Worm (Caenorhabditis elegans): ENCODE data around the gene zyg-9.

Gene zyg-9

DNA sequence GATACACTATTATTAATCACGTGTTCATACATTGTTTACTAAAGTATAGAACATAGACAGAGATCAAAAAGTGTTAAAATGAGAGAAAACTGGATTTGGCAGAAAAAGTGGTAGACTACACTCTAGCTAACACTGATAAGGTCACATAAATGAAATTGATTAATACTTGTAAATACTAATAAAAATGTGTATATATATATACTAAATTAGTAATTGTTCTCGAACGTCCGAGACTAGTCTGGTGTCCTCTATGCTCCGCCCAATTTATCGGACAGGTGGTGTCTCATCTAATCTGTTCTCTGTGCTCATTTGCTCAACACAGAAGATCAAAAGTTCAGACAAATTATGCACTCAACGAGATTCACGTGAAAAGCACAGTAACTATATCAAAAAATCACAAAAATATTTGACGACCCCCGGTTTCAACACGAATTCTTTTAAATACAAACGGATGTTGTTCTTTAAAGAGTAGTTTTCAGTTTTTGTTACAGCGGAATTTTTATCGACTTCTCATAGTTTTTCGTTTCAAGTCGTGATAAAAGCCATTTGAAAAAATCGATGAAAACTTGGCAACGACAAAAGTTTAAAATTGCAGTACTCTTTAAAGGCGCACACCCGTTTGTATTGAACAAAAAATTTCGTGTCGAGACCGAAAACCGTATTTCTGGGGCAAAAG, 23.6 kb downstream of the zyg-9 start:
- TF ChIP-seq hmbx-1 (tag; optimal IDR thresholded peaks at IDR 0.05): no peak
- no peak for TF ChIP-seq tra-4 (tag; optimal IDR thresholded peaks at IDR 0.05)
- TF ChIP-seq flt-1 (GFP tag; IDR thresholded peaks at IDR 0.05): no peak
- no peak for TF ChIP-seq B0310.2 (tag; optimal IDR thresholded peaks at IDR 0.05)
- no peak for TF ChIP-seq tbx-11 (GFP tag; IDR thresholded peaks at IDR 0.05)
- TF ChIP-seq F13C5.2 (tag; optimal IDR thresholded peaks at IDR 0.05): no peak
- no peak for TF ChIP-seq ceh-13 (GFP tag; optimal IDR thresholded peaks at IDR 0.05)
- no peak for TF ChIP-seq ets-7 (tag; optimal IDR thresholded peaks at IDR 0.05)

DNA sequence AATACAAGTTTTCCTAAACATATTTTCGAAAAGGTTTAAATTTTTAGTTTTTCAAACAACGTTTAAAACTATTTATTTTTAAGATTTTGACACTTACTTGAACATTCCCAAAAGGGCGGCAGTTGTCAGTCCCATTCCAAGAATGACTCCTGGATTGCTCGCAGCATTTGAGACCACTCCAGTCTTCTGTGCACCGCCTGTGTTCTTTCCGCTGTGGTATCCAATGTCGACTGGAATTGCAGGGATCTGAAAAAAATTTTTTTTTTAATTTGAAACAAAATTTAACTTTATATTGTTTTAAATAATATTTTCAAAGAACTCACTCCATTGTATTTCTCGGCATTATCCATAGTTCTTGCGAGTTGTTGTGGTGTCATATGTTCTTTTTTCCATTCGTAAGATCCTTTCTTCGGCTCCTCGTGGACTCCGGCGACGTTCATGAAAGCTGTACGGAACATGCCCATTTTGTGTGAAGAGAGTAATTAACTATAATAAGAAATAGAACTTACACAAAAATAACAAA, 24.2 kb downstream of the zyg-9 start, which contains the start of gene M05D6.5:
Gene M05D6.5, minus strand, starts transcription at position 473 of the 523 bp plus-strand sequence.
- TF ChIP-seq hnd-1 (tag; optimal IDR thresholded peaks at IDR 0.05) (no peak), hmbx-1 (tag; optimal IDR thresholded peaks at IDR 0.05) (no peak), hmg-4 (GFP tag; optimal IDR thresholded peaks at IDR 0.05) (no peak), scrt-1 (GFP tag; IDR thresholded peaks at IDR 0.05) (no peak), ceh-13 (GFP tag; optimal IDR thresholded peaks at IDR 0.05) (no peak), sea-1 (GFP tag; conservative IDR thresholded peaks at IDR 0.05) (no peak), tra-4 (tag; optimal IDR thresholded peaks at IDR 0.05) (no peak)

ce11 chrII:8483124-8483792, 25.6 kb downstream of the zyg-9 start:
- no peak for TF ChIP-seq tbx-37 (GFP tag; conservative IDR thresholded peaks at IDR 0.05)

DNA sequence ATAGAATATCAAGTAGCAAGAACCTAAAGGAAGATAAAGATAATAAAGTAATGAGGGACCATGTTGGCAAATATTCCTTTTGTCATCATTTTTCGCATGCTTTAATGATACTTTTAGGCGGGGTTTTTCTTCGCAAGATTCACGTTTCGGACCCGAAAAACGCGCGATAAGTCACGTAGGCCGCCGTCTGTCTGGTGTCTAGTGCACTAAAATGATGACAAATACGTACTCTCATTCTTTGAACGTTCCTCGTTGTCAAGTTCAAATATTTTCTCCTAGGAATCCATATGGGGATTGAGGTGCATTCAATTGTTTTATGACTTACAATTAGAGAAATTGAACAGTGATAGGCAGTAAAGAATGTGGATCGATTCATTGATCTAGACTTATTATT, 26.2 kb downstream of the zyg-9 start, which contains the start of gene taap-1:
Gene taap-1, minus strand, starts transcription at position 79 of the 394 bp plus-strand sequence.
- no peak for TF ChIP-seq ceh-13 (GFP tag; optimal IDR thresholded peaks at IDR 0.05)
- TF ChIP-seq ets-7 (tag; optimal IDR thresholded peaks at IDR 0.05): no peak
- no peak for TF ChIP-seq F13C5.2 (tag; optimal IDR thresholded peaks at IDR 0.05)
- TF ChIP-seq ama-1 (optimal IDR thresholded peaks at IDR 0.05): no peak
- no peak for TF ChIP-seq tbx-37 (GFP tag; conservative IDR thresholded peaks at IDR 0.05)
- no peak for TF ChIP-seq scrt-1 (GFP tag; IDR thresholded peaks at IDR 0.05)

DNA sequence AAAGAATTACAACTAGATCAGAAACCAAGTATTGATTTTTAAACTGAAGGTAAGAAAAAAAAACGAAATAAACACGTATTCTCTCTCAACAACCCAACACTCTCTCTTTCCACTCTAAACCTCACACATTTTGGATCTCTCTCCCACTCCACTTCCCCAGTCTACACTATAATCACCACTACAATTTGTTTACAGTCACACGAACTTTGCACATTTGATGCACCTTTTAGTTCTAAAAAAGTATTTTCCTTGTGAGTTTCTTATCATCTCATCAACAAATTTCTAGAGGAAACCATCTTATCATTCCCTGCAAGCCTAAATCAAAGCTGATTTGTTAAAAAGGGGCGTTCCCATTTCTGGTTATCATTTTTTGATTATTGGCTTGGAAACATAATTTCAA, 26.9 kb downstream of the zyg-9 start:
- TF ChIP-seq hmg-4 (GFP tag; optimal IDR thresholded peaks at IDR 0.05) (no peak), hnd-1 (tag; optimal IDR thresholded peaks at IDR 0.05) (no peak), tbx-11 (GFP tag; IDR thresholded peaks at IDR 0.05) (no peak), F13C5.2 (tag; optimal IDR thresholded peaks at IDR 0.05) (no peak), ama-1 (optimal IDR thresholded peaks at IDR 0.05) (no peak), B0310.2 (tag; optimal IDR thresholded peaks at IDR 0.05) (no peak), sea-1 (GFP tag; conservative IDR thresholded peaks at IDR 0.05) (no peak), ets-7 (tag; optimal IDR thresholded peaks at IDR 0.05) (no peak)

- TF ChIP-seq ceh-36 (tag; optimal IDR thresholded peaks at IDR 0.05) (no peak), scrt-1 (GFP tag; IDR thresholded peaks at IDR 0.05) (no peak), F13C5.2 (tag; optimal IDR thresholded peaks at IDR 0.05) (no peak), tbx-37 (GFP tag; conservative IDR thresholded peaks at IDR 0.05) (no peak), ceh-13 (GFP tag; optimal IDR thresholded peaks at IDR 0.05) (no peak), hnd-1 (tag; optimal IDR thresholded peaks at IDR 0.05) (no peak), ets-7 (tag; optimal IDR thresholded peaks at IDR 0.05) (no peak), flt-1 (GFP tag; IDR thresholded peaks at IDR 0.05) (no peak), hmg-4 (GFP tag; optimal IDR thresholded peaks at IDR 0.05) (no peak), sea-1 (GFP tag; conservative IDR thresholded peaks at IDR 0.05) (no peak), pes-1 (GFP tag; IDR thresholded peaks at IDR 0.05) (no peak), tbx-11 (GFP tag; IDR thresholded peaks at IDR 0.05) (no peak), B0310.2 (tag; optimal IDR thresholded peaks at IDR 0.05) (no peak)
These were observed 28.0 kb downstream of the zyg-9 start, which contains the start of gene gbh-2 for ce11 chrII:8485603-8486002. gbh-2 (plus strand) TSS chrII:8485879.

DNA sequence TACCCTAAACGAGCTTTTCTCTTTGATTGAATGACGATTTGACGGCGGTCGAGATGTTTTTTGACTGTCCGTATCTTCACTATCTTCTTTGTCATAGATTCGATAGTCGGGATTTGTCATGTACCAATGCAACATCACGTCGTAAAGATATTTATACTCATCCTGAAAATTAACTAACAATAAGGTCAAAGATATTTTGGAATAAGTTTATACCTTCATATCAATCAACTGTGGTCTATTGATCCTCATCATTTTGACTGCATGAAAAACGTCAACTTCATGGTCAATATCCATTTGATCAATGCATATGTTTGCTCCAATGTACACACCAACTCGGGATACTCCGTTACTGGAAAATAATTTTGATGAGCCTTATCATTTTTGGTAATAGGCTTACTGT, 30.5 kb downstream of the zyg-9 start:
- TF ChIP-seq sea-1 (GFP tag; conservative IDR thresholded peaks at IDR 0.05): no peak

- TF ChIP-seq hnd-1 (tag; optimal IDR thresholded peaks at IDR 0.05) (no peak), pes-1 (GFP tag; IDR thresholded peaks at IDR 0.05) (no peak), ets-7 (tag; optimal IDR thresholded peaks at IDR 0.05) (no peak), ama-1 (optimal IDR thresholded peaks at IDR 0.05) (no peak), tra-4 (tag; optimal IDR thresholded peaks at IDR 0.05) (no peak), aly-1 (tag; optimal IDR thresholded peaks at IDR 0.05) (no peak), tbx-11 (GFP tag; IDR thresholded peaks at IDR 0.05) (no peak), hmbx-1 (tag; optimal IDR thresholded peaks at IDR 0.05) (no peak), ceh-36 (tag; optimal IDR thresholded peaks at IDR 0.05) (no peak), B0310.2 (tag; optimal IDR thresholded peaks at IDR 0.05) (no peak), F13C5.2 (tag; optimal IDR thresholded peaks at IDR 0.05) (no peak), hmg-4 (GFP tag; optimal IDR thresholded peaks at IDR 0.05) (no peak), tbx-37 (GFP tag; conservative IDR thresholded peaks at IDR 0.05) (no peak), sea-1 (GFP tag; conservative IDR thresholded peaks at IDR 0.05) (no peak)
These were observed 36.7 kb downstream of the zyg-9 start, which contains the start of gene M05D6.9 for ce11 chrII:8494228-8494717. M05D6.9 (plus strand) TSS chrII:8494278.
